Worm (Caenorhabditis elegans) whole organism, young adult: ENCODE results near the gene Y62E10A.13.

Experiments
- C17E4.6 ChIP-seq: fragments of 200-800 bp; sonication (Bioruptor generic); IDR thresholded peaks from 2 replicates; pipeline ENCODE4 v1.3.6; 2022; ENCODE audit warnings: missing genetic modification reagents, missing genetic modification characterization, missing compliant biosample characterization
- F22D6.2 ChIP-seq: sonication (generic microtip); optimal IDR thresholded peaks from 2 replicates; lab custom pipeline; 2016; ENCODE audit warnings: mild to moderate bottlenecking, missing genetic modification characterization, missing compliant biosample characterization
- F33H1.4 ChIP-seq: fragments of 200-800 bp; sonication (Bioruptor generic); IDR thresholded peaks from 2 replicates; pipeline ENCODE4 v1.3.6; 2022; ENCODE audit warnings: missing genetic modification reagents, missing genetic modification characterization, missing compliant biosample characterization
- F39B2.1 ChIP-seq: fragments of 200-800 bp; sonication (Bioruptor generic); IDR thresholded peaks from 2 replicates; pipeline ENCODE4 v1.3.6; 2022; ENCODE audit warnings: missing genetic modification reagents, missing genetic modification characterization, missing compliant biosample characterization
- F49E8.2 ChIP-seq: sonication (generic microtip); optimal IDR thresholded peaks from 3 replicates; lab custom pipeline; 2017; ENCODE audit warnings: missing genetic modification characterization, mild to moderate bottlenecking, missing compliant biosample characterization, antibody characterized with exemption, moderate library complexity; ENCODE audit not compliant: insufficient read depth
- T26A5.8 ChIP-seq: sonication (generic microtip); optimal IDR thresholded peaks from 2 replicates; lab custom pipeline; 2016; ENCODE audit warnings: missing genetic modification characterization, missing compliant biosample characterization
- Y79H2A.3 ChIP-seq: fragments of 200-800 bp; sonication (Bioruptor generic); conservative IDR thresholded peaks from 2 replicates; pipeline ENCODE4 v1.3.6; 2022; ENCODE audit warnings: missing genetic modification reagents, missing genetic modification characterization, missing compliant biosample characterization
- akir-1 ChIP-seq: fragments of 200-800 bp; sonication (Bioruptor generic); optimal IDR thresholded peaks from 2 replicates; lab custom pipeline; 2018; ENCODE audit warnings: mild to moderate bottlenecking, missing genetic modification characterization, moderate library complexity, missing compliant biosample characterization
- athp-1 ChIP-seq: sonication (generic microtip); optimal IDR thresholded peaks from 2 replicates; lab custom pipeline; 2017; ENCODE audit warnings: mild to moderate bottlenecking, missing genetic modification characterization, missing compliant biosample characterization
- attf-5 ChIP-seq: fragments of 200-800 bp; sonication (Bioruptor generic); optimal IDR thresholded peaks from 2 replicates; lab custom pipeline; 2018; ENCODE audit warnings: mild to moderate bottlenecking, missing genetic modification characterization, missing compliant biosample characterization
- attf-6 ChIP-seq: fragments of 200-800 bp; sonication (Bioruptor generic); IDR thresholded peaks from 2 replicates; pipeline ENCODE4 v1.3.6; 2022; ENCODE audit warnings: missing genetic modification reagents, missing genetic modification characterization, missing compliant biosample characterization
- ccch-3 ChIP-seq: fragments of 200-800 bp; sonication (Bioruptor generic); optimal IDR thresholded peaks from 2 replicates; lab custom pipeline; 2018; ENCODE audit warnings: mild to moderate bottlenecking, missing genetic modification characterization, missing compliant biosample characterization
- cebp-2 ChIP-seq: fragments of 200-800 bp; sonication (Bioruptor generic); IDR thresholded peaks from 2 replicates; pipeline ENCODE4 v1.3.6; 2022; ENCODE audit warnings: missing genetic modification characterization, missing compliant biosample characterization
- ceh-27 ChIP-seq: fragments of 200-800 bp; sonication (Bioruptor generic); optimal IDR thresholded peaks from 2 replicates; lab custom pipeline; 2018; ENCODE audit warnings: mild to moderate bottlenecking, missing genetic modification characterization, moderate library complexity, missing compliant biosample characterization
- ceh-91 ChIP-seq: fragments of 200-800 bp; sonication (Bioruptor generic); IDR thresholded peaks from 2 replicates; pipeline ENCODE4 v1.3.6; 2022; ENCODE audit warnings: missing genetic modification reagents, missing genetic modification characterization, missing compliant biosample characterization
- dox-1 ChIP-seq: fragments of 200-800 bp; sonication (Bioruptor generic); IDR thresholded peaks from 2 replicates; pipeline ENCODE4 v1.3.6; 2022; ENCODE audit warnings: missing genetic modification reagents, missing genetic modification characterization, missing compliant biosample characterization
- dpl-1 ChIP-seq: fragments of 150-350 bp; optimal IDR thresholded peaks from 2 replicates; lab custom pipeline; 2014; ENCODE audit warnings: missing biosample characterization, missing genetic modification reagents, missing genetic modification characterization
- efl-1 ChIP-seq: fragments of 150-350 bp; optimal IDR thresholded peaks from 2 replicates; lab custom pipeline; 2014; ENCODE audit warnings: missing biosample characterization, missing genetic modification reagents, missing genetic modification characterization
- egl-44 ChIP-seq: fragments of 200-800 bp; sonication (Bioruptor generic); IDR thresholded peaks from 2 replicates; pipeline ENCODE4 v1.3.6; 2022; ENCODE audit warnings: missing genetic modification reagents, missing genetic modification characterization, missing compliant biosample characterization
- ekl-4 ChIP-seq: fragments of 200-800 bp; sonication (Bioruptor generic); IDR thresholded peaks from 2 replicates; pipeline ENCODE4 v1.3.6; 2022; ENCODE audit warnings: missing genetic modification reagents, missing genetic modification characterization, missing compliant biosample characterization
- fkh-3 ChIP-seq: sonication (generic microtip); optimal IDR thresholded peaks from 2 replicates; lab custom pipeline; 2016; ENCODE audit warnings: mild to moderate bottlenecking, missing genetic modification characterization, missing compliant biosample characterization
- hmg-1.2 ChIP-seq: fragments of 200-800 bp; sonication (Bioruptor generic); IDR thresholded peaks from 2 replicates; pipeline ENCODE4 v1.3.6; 2022; ENCODE audit warnings: missing genetic modification reagents, missing genetic modification characterization, missing compliant biosample characterization
- hsf-1 ChIP-seq: fragments of 200-800 bp; sonication (Bioruptor generic); IDR thresholded peaks from 2 replicates; pipeline ENCODE4 v1.3.6; 2022; ENCODE audit warnings: missing genetic modification reagents, missing genetic modification characterization, missing compliant biosample characterization
- lag-1 ChIP-seq: fragments of 200-800 bp; sonication (Bioruptor generic); IDR thresholded peaks from 2 replicates; pipeline ENCODE4 v1.3.6; 2022; ENCODE audit warnings: missing genetic modification reagents, missing genetic modification characterization, missing compliant biosample characterization
- lin-26 ChIP-seq: fragments of 200-800 bp; sonication (Bioruptor generic); IDR thresholded peaks from 2 replicates; pipeline ENCODE4 v1.3.6; 2022; ENCODE audit warnings: missing genetic modification reagents, missing genetic modification characterization, missing compliant biosample characterization
- lsl-1 ChIP-seq: fragments of 200-800 bp; sonication (Bioruptor generic); optimal IDR thresholded peaks from 2 replicates; lab custom pipeline; 2018; ENCODE audit warnings: mild to moderate bottlenecking, missing genetic modification characterization, moderate library complexity, missing compliant biosample characterization
- madf-3 ChIP-seq: fragments of 200-800 bp; sonication (Bioruptor generic); IDR thresholded peaks from 2 replicates; pipeline ENCODE4 v1.3.6; 2022; ENCODE audit warnings: missing genetic modification reagents, missing genetic modification characterization, missing compliant biosample characterization
- madf-6 ChIP-seq: fragments of 200-800 bp; sonication (Bioruptor generic); IDR thresholded peaks from 2 replicates; pipeline ENCODE4 v1.3.6; 2022; ENCODE audit warnings: missing genetic modification reagents, missing genetic modification characterization, missing compliant biosample characterization
- madf-8 ChIP-seq: fragments of 200-800 bp; sonication (Bioruptor generic); conservative IDR thresholded peaks from 2 replicates; pipeline ENCODE4 v1.3.6; 2022; ENCODE audit warnings: missing genetic modification reagents, missing genetic modification characterization, missing compliant biosample characterization
- mel-28 ChIP-seq: sonication (generic microtip); optimal IDR thresholded peaks from 2 replicates; lab custom pipeline; 2016; ENCODE audit warnings: borderline replicate concordance, mild to moderate bottlenecking, missing genetic modification characterization, missing compliant biosample characterization
- nfya-1 ChIP-seq: sonication (generic microtip); optimal IDR thresholded peaks from 2 replicates; lab custom pipeline; 2017; ENCODE audit warnings: antibody characterized with exemption, missing compliant biosample characterization, missing genetic modification characterization, borderline replicate concordance; ENCODE audit not compliant: insufficient read depth
- nfyb-1 ChIP-seq: fragments of 200-800 bp; sonication (Bioruptor generic); IDR thresholded peaks from 2 replicates; pipeline ENCODE4 v1.3.6; 2022; ENCODE audit warnings: missing genetic modification reagents, missing genetic modification characterization, missing compliant biosample characterization
- rcor-1 ChIP-seq: fragments of 200-800 bp; sonication (Bioruptor generic); IDR thresholded peaks from 2 replicates; pipeline ENCODE4 v1.3.6; 2022; ENCODE audit warnings: missing genetic modification reagents, missing genetic modification characterization, missing compliant biosample characterization
- snpc-1.3 ChIP-seq: sonication (generic microtip); optimal IDR thresholded peaks from 2 replicates; lab custom pipeline; 2017; ENCODE audit warnings: missing genetic modification characterization, mild to moderate bottlenecking, missing compliant biosample characterization, antibody characterized with exemption, moderate library complexity, missing genotype, missing genetic modification reagents; ENCODE audit not compliant: insufficient read depth
- snpc-3.4 ChIP-seq: sonication (generic microtip); optimal IDR thresholded peaks from 2 replicates; lab custom pipeline; 2017; ENCODE audit warnings: missing genetic modification characterization, mild to moderate bottlenecking, missing compliant biosample characterization, antibody characterized with exemption, moderate library complexity, missing genotype, missing genetic modification reagents
- snpc-4 ChIP-seq, 5 experiments: fragments of 150-350 bp in 1 of 5; sonication (generic microtip) in 4 of 5; optimal IDR thresholded peaks; 2 replicates each; lab custom pipeline; 2014 to 2018; ENCODE audit warnings: missing genetic modification characterization in 5 of 5, missing biosample characterization in 3 of 5, antibody characterized with exemption in 2 of 5, mild to moderate bottlenecking in 2 of 5, missing compliant biosample characterization in 2 of 5, missing genotype in 2 of 5, moderate library complexity in 2 of 5, missing genetic modification reagents in 1 of 5
- somi-1 ChIP-seq: fragments of 200-800 bp; sonication (Bioruptor generic); optimal IDR thresholded peaks from 2 replicates; lab custom pipeline; 2018; ENCODE audit warnings: mild to moderate bottlenecking, missing genetic modification characterization, missing compliant biosample characterization
- sptf-2 ChIP-seq: fragments of 200-800 bp; sonication (Bioruptor generic); optimal IDR thresholded peaks from 2 replicates; lab custom pipeline; 2018; ENCODE audit warnings: mild to moderate bottlenecking, missing genetic modification characterization, missing compliant biosample characterization
- tbp1 ChIP-seq: fragments of 200-800 bp; sonication (Bioruptor generic); optimal IDR thresholded peaks from 2 replicates; lab custom pipeline; 2018; ENCODE audit warnings: mild to moderate bottlenecking, missing genetic modification characterization, missing compliant biosample characterization
- unc-130 ChIP-seq: sonication (generic microtip); optimal IDR thresholded peaks from 2 replicates; lab custom pipeline; 2016; ENCODE audit warnings: missing genetic modification reagents, missing genetic modification characterization, missing compliant biosample characterization
- unc-62 ChIP-seq: fragments of 150-350 bp; optimal IDR thresholded peaks from 2 replicates; lab custom pipeline; 2014; ENCODE audit warnings: missing biosample characterization, missing genetic modification reagents, missing genetic modification characterization
- zfh-2 ChIP-seq: fragments of 200-800 bp; sonication (Bioruptor generic); conservative IDR thresholded peaks from 2 replicates; pipeline ENCODE4 v1.3.6; 2022; ENCODE audit warnings: missing genetic modification reagents, missing genetic modification characterization, missing compliant biosample characterization
- ztf-22 ChIP-seq: fragments of 200-800 bp; sonication (Bioruptor generic); optimal IDR thresholded peaks from 2 replicates; lab custom pipeline; 2018; ENCODE audit warnings: mild to moderate bottlenecking, missing genetic modification characterization, moderate library complexity, missing compliant biosample characterization
- ztf-25 ChIP-seq: fragments of 200-800 bp; sonication (Bioruptor generic); IDR thresholded peaks from 2 replicates; pipeline ENCODE4 v1.3.6; 2022; ENCODE audit warnings: missing genetic modification reagents, missing genetic modification characterization, missing compliant biosample characterization
- ztf-26 ChIP-seq: sonication (generic microtip); optimal IDR thresholded peaks from 2 replicates; lab custom pipeline; 2017; ENCODE audit warnings: missing genetic modification characterization, missing compliant biosample characterization

Y62E10A.13 gene

DNA sequence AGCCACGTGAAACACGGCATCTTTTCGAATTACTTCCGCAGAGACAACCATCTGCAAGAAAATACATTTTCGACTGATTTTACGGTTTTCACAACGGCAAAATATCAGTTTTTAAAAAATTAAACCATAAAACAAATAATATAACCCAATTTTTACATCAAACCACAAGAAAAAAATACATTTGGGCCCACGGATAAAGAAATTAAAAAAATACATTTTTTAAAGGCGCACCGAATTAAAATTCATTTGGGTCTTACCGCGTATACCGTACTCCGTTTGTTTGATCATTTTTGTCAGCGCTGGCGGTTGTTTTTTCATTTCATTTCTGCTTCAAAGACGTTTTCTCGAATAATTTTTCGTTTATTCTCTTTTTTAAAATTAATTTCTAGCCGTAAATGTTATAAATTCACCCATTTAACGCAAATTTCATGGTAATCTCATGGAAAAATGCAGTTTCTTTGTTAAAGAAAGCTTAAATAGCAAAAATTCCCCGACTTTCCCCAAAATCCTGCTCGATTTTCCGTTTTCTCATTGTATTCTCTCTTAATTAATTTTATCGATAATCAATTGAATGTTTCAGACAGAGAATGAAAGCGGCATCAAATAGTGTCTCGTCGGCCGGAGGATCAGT, 45.6 kb downstream of the Y62E10A.13 start, which contains the start of the genes rec-8 and mex-5 (continued):
- TF ChIP-seq ekl-4 (GFP tag; lab: Robert Waterston, UW) (peak; percentile 64; the same call in 1 of the 2 replicates), lsl-1 (GFP tag; lab: Kevin White, UChicago) (peak; percentile 97), F49E8.2 (tag; lab: Kevin White, UChicago) (peak; percentile 95), hmg-1.2 (GFP tag; lab: Robert Waterston, UW) (peak; percentile 47; the same call in 1 of the 2 replicates), C17E4.6 (GFP tag; lab: Robert Waterston, UW) (peak; percentile 81), egl-44 (no peak), dox-1 (peak; percentile 57; the same call in 1 of the 2 replicates), madf-6 (GFP tag; lab: Robert Waterston, UW) (peak; percentile 98), hsf-1 (peak; percentile 96), tbp1 (GFP tag; lab: Kevin White, UChicago) (peak; percentile 53), ztf-26 (no peak), mel-28 (tag; lab: Kevin White, UChicago) (no peak), lag-1 (no peak), athp-1 (tag; lab: Kevin White, UChicago) (peak; percentile 31), nfya-1 (tag; lab: Kevin White, UChicago) (no peak), F22D6.2 (tag; lab: Kevin White, UChicago) (no peak), F33H1.4 (GFP tag; lab: Robert Waterston, UW) (peak; percentile 98), ccch-3 (GFP tag; lab: Kevin White, UChicago) (no peak), rcor-1 (GFP tag; lab: Robert Waterston, UW) (peak; percentile 28; the same call in 1 of the 2 replicates), madf-3 (GFP tag; lab: Robert Waterston, UW) (0 out of 2 replicates have a peak, but pooled peaks have one; percentile 29), ztf-25 (GFP tag; lab: Robert Waterston, UW) (0 out of 2 replicates have a peak, but pooled peaks have one; percentile 52), Y79H2A.3 (no peak), unc-130 (peak; percentile 90), ceh-91 (GFP tag; lab: Robert Waterston, UW) (peak; percentile 94), madf-8 (GFP tag; lab: Robert Waterston, UW) (peak; percentile 94), efl-1 (GFP tag; lab: Kevin White, UChicago) (peak; percentile 98), attf-6 (GFP tag; lab: Robert Waterston, UW) (peak; percentile 83)

ce11 chrIV:13348592-13348991, 50.3 kb downstream of the Y62E10A.13 start, which contains the start of gene W02A2.12:
Gene W02A2.12, minus strand, starts transcription at chrIV:13348831.
- TF ChIP-seq nfyb-1 (GFP tag; lab: Robert Waterston, UW) (no peak), snpc-1.3 (no peak), F39B2.1 (GFP tag; lab: Robert Waterston, UW) (no peak), ekl-4 (GFP tag; lab: Robert Waterston, UW) (peak; percentile 47; the same call in 1 of the 2 replicates), dpl-1 (no peak), akir-1 (no peak), somi-1 (GFP tag; lab: Kevin White, UChicago) (no peak), attf-6 (GFP tag; lab: Robert Waterston, UW) (peak; percentile 72), cebp-2 (GFP tag; lab: Robert Waterston, UW) (peak; percentile 93; the same call in 1 of the 2 replicates), snpc-3.4 (tag; lab: Kevin White, UChicago) (no peak), madf-3 (GFP tag; lab: Robert Waterston, UW) (0 out of 2 replicates have a peak, but pooled peaks have one; percentile 25), ztf-22 (GFP tag; lab: Kevin White, UChicago) (no peak), Y79H2A.3 (no peak), unc-62 (GFP tag; lab: Kevin White, UChicago) (no peak), fkh-3 (tag; lab: Kevin White, UChicago) (no peak), T26A5.8 (tag; lab: Kevin White, UChicago) (no peak), attf-5 (GFP tag; lab: Kevin White, UChicago) (no peak), snpc-4 (GFP tag; optimal IDR thresholded peaks at IDR 0.05; lab: Kevin White, UChicago) (no peak), snpc-4 (tag; optimal IDR thresholded peaks at IDR 0.05; lab: Kevin White, UChicago) (peak in 1 of 4 experiments; percentile 18), lin-26 (GFP tag; lab: Robert Waterston, UW) (no peak), rcor-1 (GFP tag; lab: Robert Waterston, UW) (no peak), zfh-2 (GFP tag; lab: Robert Waterston, UW) (peak; percentile 80), tbp1 (GFP tag; lab: Kevin White, UChicago) (no peak), ceh-27 (GFP tag; lab: Kevin White, UChicago) (no peak), sptf-2 (GFP tag; lab: Kevin White, UChicago) (no peak)
